Worm (Caenorhabditis elegans) whole organism, L2 larva: ENCODE results near the gene dhhc-4.

Experiments
- lsy-2 ChIP-seq, 2 experiments: fragments of 150-350 bp in 1 of 2; sonication (generic microtip) in 1 of 2; optimal IDR thresholded peaks; 2 replicates each; lab custom pipeline; 2014 to 2017; ENCODE audit warnings: missing biosample characterization in 2 of 2, missing genetic modification characterization in 2 of 2
- nhr-10 ChIP-seq: sonication (generic microtip); optimal IDR thresholded peaks from 2 replicates; lab custom pipeline; 2017; ENCODE audit warnings: missing biosample characterization, missing genetic modification characterization
- nhr-12 ChIP-seq: fragments of 150-350 bp; optimal IDR thresholded peaks from 2 replicates; lab custom pipeline; 2014; ENCODE audit warnings: missing biosample characterization, missing genetic modification characterization
- peb-1 ChIP-seq: fragments of 150-350 bp; optimal IDR thresholded peaks from 2 replicates; lab custom pipeline; 2014; ENCODE audit warnings: missing biosample characterization, missing genetic modification characterization
- skn-1 ChIP-seq: sonication (generic microtip); optimal IDR thresholded peaks from 2 replicates; lab custom pipeline; 2017; ENCODE audit warnings: missing biosample characterization, missing genetic modification characterization
- unc-62 ChIP-seq: fragments of 150-350 bp; optimal IDR thresholded peaks from 2 replicates; lab custom pipeline; 2014; ENCODE audit warnings: missing biosample characterization, missing genetic modification reagents, missing genetic modification characterization
- ztf-4 ChIP-seq: fragments of 150-350 bp; optimal IDR thresholded peaks from 2 replicates; lab custom pipeline; 2014; ENCODE audit warnings: missing biosample characterization, missing genetic modification characterization

DNA sequence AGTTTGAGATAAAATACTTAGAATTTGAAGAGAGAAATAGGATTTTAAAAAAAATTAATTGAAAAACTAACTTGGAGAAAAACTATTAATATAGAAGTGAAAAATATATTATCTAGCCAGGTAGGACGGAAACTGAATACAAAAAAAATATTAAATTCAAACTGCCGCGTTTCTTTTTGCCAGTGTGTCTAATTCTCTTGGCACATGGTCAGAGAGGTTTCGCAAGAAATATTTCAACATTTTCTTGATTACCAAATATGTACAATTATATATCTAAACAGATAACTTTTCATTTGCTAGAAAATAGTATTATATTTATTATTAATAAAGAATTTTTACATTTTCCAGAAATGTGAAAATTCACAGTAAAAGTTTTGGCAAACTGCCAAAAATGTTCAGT lies 44.9 kb upstream of the dhhc-4 start:
- TF ChIP-seq nhr-10 (tag; lab: Kevin White, UChicago) (no peak), skn-1 (tag; lab: Kevin White, UChicago) (no peak), peb-1 (tag; lab: Kevin White, UChicago) (no peak), ztf-4 (tag; lab: Kevin White, UChicago) (no peak), lsy-2 (tag; optimal IDR thresholded peaks at IDR 0.05; lab: Kevin White, UChicago) (no peak), unc-62 (GFP tag; lab: Kevin White, UChicago) (no peak), nhr-12 (tag; lab: Kevin White, UChicago) (no peak)
